Worm (Caenorhabditis elegans) whole organism, L2 larva: ENCODE measurements around the gene dos-1.

Experiments used
- C34F6.9 ChIP-seq: fragments of 150-350 bp; optimal IDR thresholded peaks from 2 replicates; lab custom pipeline; 2014; ENCODE audit warnings: missing biosample characterization, missing genetic modification characterization
- F13H6.1 ChIP-seq: sonication (generic microtip); optimal IDR thresholded peaks from 2 replicates; lab custom pipeline; 2016; ENCODE audit warnings: missing genetic modification characterization, missing compliant biosample characterization
- R02D3.7 ChIP-seq: fragments of 150-350 bp; optimal IDR thresholded peaks from 2 replicates; lab custom pipeline; 2014; ENCODE audit warnings: missing biosample characterization, missing genetic modification characterization
- ZK546.5 ChIP-seq: sonication (generic microtip); optimal IDR thresholded peaks from 2 replicates; lab custom pipeline; 2017; ENCODE audit warnings: missing biosample characterization, missing genetic modification characterization
- alr-1 ChIP-seq: fragments of 150-350 bp; optimal IDR thresholded peaks from 2 replicates; lab custom pipeline; 2014; ENCODE audit warnings: missing biosample characterization, missing genetic modification characterization
- ama-1 ChIP-seq: fragments of 150-350 bp; optimal IDR thresholded peaks from 2 replicates; lab custom pipeline; 2018; ENCODE audit warnings: inconsistent platforms
- blmp-1 ChIP-seq: sonication (generic microtip); optimal IDR thresholded peaks from 2 replicates; lab custom pipeline; 2017; ENCODE audit warnings: missing genetic modification characterization, mild to moderate bottlenecking, missing compliant biosample characterization, antibody characterized with exemption, moderate library complexity; ENCODE audit not compliant: insufficient read depth
- ceh-16 ChIP-seq: fragments of 150-350 bp; optimal IDR thresholded peaks from 2 replicates; lab custom pipeline; 2014; ENCODE audit warnings: missing biosample characterization, missing genetic modification characterization
- ceh-82 ChIP-seq: fragments of 150-350 bp; optimal IDR thresholded peaks from 2 replicates; lab custom pipeline; 2014; ENCODE audit warnings: missing biosample characterization, missing genetic modification characterization
- crh-2 ChIP-seq: sonication (generic microtip); optimal IDR thresholded peaks from 2 replicates; lab custom pipeline; 2017; ENCODE audit warnings: missing biosample characterization, missing genetic modification characterization
- dmd-4 ChIP-seq: sonication (generic microtip); optimal IDR thresholded peaks from 2 replicates; lab custom pipeline; 2017; ENCODE audit warnings: missing biosample characterization, missing genetic modification characterization
- elt-1 ChIP-seq: fragments of 150-350 bp; optimal IDR thresholded peaks from 2 replicates; lab custom pipeline; 2014; ENCODE audit warnings: missing biosample characterization, missing genetic modification characterization
- elt-3 ChIP-seq: sonication (generic microtip); optimal IDR thresholded peaks from 2 replicates; lab custom pipeline; 2017; ENCODE audit warnings: missing biosample characterization, missing genetic modification characterization
- fos-1 ChIP-seq: fragments of 150-350 bp; optimal IDR thresholded peaks from 2 replicates; lab custom pipeline; 2014; ENCODE audit warnings: missing biosample characterization, missing genetic modification characterization
- gmeb-1 ChIP-seq: fragments of 150-350 bp; optimal IDR thresholded peaks from 2 replicates; lab custom pipeline; 2014; ENCODE audit warnings: missing biosample characterization, missing genetic modification characterization
- lin-11 ChIP-seq: fragments of 150-350 bp; sonication (generic microtip); optimal IDR thresholded peaks from 2 replicates; lab custom pipeline; 2014; ENCODE audit warnings: missing biosample characterization, missing genetic modification characterization, inconsistent platforms, mixed read lengths
- lin-13 ChIP-seq: fragments of 150-350 bp; optimal IDR thresholded peaks from 2 replicates; lab custom pipeline; 2014; ENCODE audit warnings: missing biosample characterization, missing genetic modification reagents, missing genetic modification characterization
- lsy-2 ChIP-seq, 2 experiments: fragments of 150-350 bp in 1 of 2; sonication (generic microtip) in 1 of 2; optimal IDR thresholded peaks; 2 replicates each; lab custom pipeline; 2014 to 2017; ENCODE audit warnings: missing biosample characterization in 2 of 2, missing genetic modification characterization in 2 of 2
- mab-5 ChIP-seq: fragments of 150-350 bp; optimal IDR thresholded peaks from 2 replicates; lab custom pipeline; 2014; ENCODE audit warnings: missing biosample characterization, missing genetic modification characterization
- mbf-1 ChIP-seq: sonication (generic microtip); optimal IDR thresholded peaks from 2 replicates; lab custom pipeline; 2017; ENCODE audit warnings: missing biosample characterization, missing genetic modification characterization
- mdl-1 ChIP-seq, 2 experiments: fragments of 150-350 bp in 1 of 2; sonication (generic microtip) in 1 of 2; optimal IDR thresholded peaks; 2 replicates each; lab custom pipeline; 2017; ENCODE audit warnings: missing biosample characterization in 2 of 2, missing genetic modification characterization in 2 of 2
- nhr-10 ChIP-seq: sonication (generic microtip); optimal IDR thresholded peaks from 2 replicates; lab custom pipeline; 2017; ENCODE audit warnings: missing biosample characterization, missing genetic modification characterization
- nhr-11 ChIP-seq: fragments of 150-350 bp; optimal IDR thresholded peaks from 2 replicates; lab custom pipeline; 2014; ENCODE audit warnings: missing biosample characterization, missing genetic modification characterization
- nhr-129 ChIP-seq: fragments of 150-350 bp; optimal IDR thresholded peaks from 2 replicates; lab custom pipeline; 2014; ENCODE audit warnings: missing biosample characterization, missing genetic modification characterization
- nhr-21 ChIP-seq: fragments of 150-350 bp; optimal IDR thresholded peaks from 2 replicates; lab custom pipeline; 2014; ENCODE audit warnings: missing biosample characterization, missing genetic modification characterization
- nhr-23 ChIP-seq: fragments of 150-350 bp; optimal IDR thresholded peaks from 2 replicates; lab custom pipeline; 2014; ENCODE audit warnings: missing biosample characterization, missing genetic modification reagents, missing genetic modification characterization
- nhr-237 ChIP-seq: fragments of 150-350 bp; optimal IDR thresholded peaks from 2 replicates; lab custom pipeline; 2014; ENCODE audit warnings: missing biosample characterization, missing genetic modification characterization
- nhr-25 ChIP-seq: fragments of 150-350 bp; sonication (generic microtip); optimal IDR thresholded peaks from 3 replicates; lab custom pipeline; 2014; ENCODE audit warnings: missing biosample characterization, missing genetic modification characterization
- nhr-6 ChIP-seq: fragments of 150-350 bp; optimal IDR thresholded peaks from 2 replicates; lab custom pipeline; 2014; ENCODE audit warnings: missing biosample characterization, missing genetic modification characterization
- nhr-77 ChIP-seq: fragments of 150-350 bp; optimal IDR thresholded peaks from 2 replicates; lab custom pipeline; 2014; ENCODE audit warnings: missing biosample characterization, missing genetic modification characterization
- peb-1 ChIP-seq: fragments of 150-350 bp; optimal IDR thresholded peaks from 2 replicates; lab custom pipeline; 2014; ENCODE audit warnings: missing biosample characterization, missing genetic modification characterization
- sem-4 ChIP-seq: fragments of 150-350 bp; optimal IDR thresholded peaks from 2 replicates; lab custom pipeline; 2014; ENCODE audit warnings: missing biosample characterization, missing genetic modification reagents, missing genetic modification characterization
- skn-1 ChIP-seq: sonication (generic microtip); optimal IDR thresholded peaks from 2 replicates; lab custom pipeline; 2017; ENCODE audit warnings: missing biosample characterization, missing genetic modification characterization
- sma-3 ChIP-seq: sonication (generic microtip); optimal IDR thresholded peaks from 2 replicates; lab custom pipeline; 2016; ENCODE audit warnings: missing genetic modification reagents, missing genetic modification characterization, missing compliant biosample characterization
- sma-9 ChIP-seq, 2 experiments: fragments of 150-350 bp in 1 of 2; sonication (generic microtip) in 1 of 2; optimal IDR thresholded peaks; 2 replicates each; lab custom pipeline; 2014 to 2016; ENCODE audit warnings: missing genetic modification characterization in 2 of 2, mild to moderate bottlenecking in 1 of 2, missing biosample characterization in 1 of 2, missing compliant biosample characterization in 1 of 2, missing genetic modification reagents in 1 of 2, moderate library complexity in 1 of 2
- snpc-4 ChIP-seq: fragments of 150-350 bp; optimal IDR thresholded peaks from 2 replicates; lab custom pipeline; 2014; ENCODE audit warnings: missing biosample characterization, missing genetic modification characterization
- unc-39 ChIP-seq: fragments of 150-350 bp; optimal IDR thresholded peaks from 2 replicates; lab custom pipeline; 2014; ENCODE audit warnings: missing biosample characterization, missing genetic modification characterization
- unc-55 ChIP-seq: fragments of 150-350 bp; sonication (generic microtip); optimal IDR thresholded peaks from 3 replicates; lab custom pipeline; 2014; ENCODE audit warnings: missing biosample characterization, missing genetic modification reagents, missing genetic modification characterization
- unc-62 ChIP-seq: fragments of 150-350 bp; optimal IDR thresholded peaks from 2 replicates; lab custom pipeline; 2014; ENCODE audit warnings: missing biosample characterization, missing genetic modification reagents, missing genetic modification characterization
- ztf-1 ChIP-seq: fragments of 200-800 bp; sonication (Bioruptor generic); conservative IDR thresholded peaks from 2 replicates; pipeline ENCODE4 v1.3.6; 2022; ENCODE audit warnings: missing genetic modification characterization, missing compliant biosample characterization
- ztf-11 ChIP-seq: sonication (generic microtip); optimal IDR thresholded peaks from 2 replicates; lab custom pipeline; 2017; ENCODE audit warnings: missing biosample characterization, missing genetic modification characterization
- ztf-4 ChIP-seq: fragments of 150-350 bp; optimal IDR thresholded peaks from 2 replicates; lab custom pipeline; 2014; ENCODE audit warnings: missing biosample characterization, missing genetic modification characterization

dos-1 gene

DNA sequence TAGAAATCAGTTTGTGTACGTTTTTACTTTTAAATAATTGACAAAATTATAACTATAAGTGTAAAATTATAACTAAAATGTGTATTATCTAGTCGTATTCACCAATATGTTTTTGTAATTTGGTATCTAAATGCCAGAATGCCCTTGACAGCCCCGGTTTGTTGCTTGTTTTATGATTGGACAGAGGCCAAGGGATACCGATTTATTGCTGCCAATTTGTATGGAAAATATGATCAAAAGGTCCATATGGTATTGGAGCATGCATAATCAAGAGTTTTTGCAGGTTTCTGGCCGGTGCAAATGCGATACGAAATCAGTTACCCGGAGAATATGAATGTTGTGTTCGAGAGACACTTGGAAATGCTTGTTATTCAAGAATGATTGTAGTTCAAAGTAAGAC is 12.0 kb downstream of the dos-1 start:
- TF ChIP-seq unc-62 (no peak), F13H6.1 (tag; lab: Kevin White, UChicago) (no peak), nhr-21 (tag; lab: Kevin White, UChicago) (no peak), R02D3.7 (no peak), unc-39 (tag; lab: Kevin White, UChicago) (no peak), mbf-1 (tag; lab: Kevin White, UChicago) (no peak), nhr-6 (tag; lab: Kevin White, UChicago) (no peak), blmp-1 (tag; lab: Kevin White, UChicago) (no peak), ama-1 (lab: Kevin White, UChicago) (no peak), elt-3 (tag; lab: Kevin White, UChicago) (no peak), unc-55 (GFP tag; lab: Kevin White, UChicago) (no peak), lin-11 (tag; lab: Kevin White, UChicago) (no peak), ceh-16 (tag; lab: Kevin White, UChicago) (no peak), ztf-11 (no peak), crh-2 (tag; lab: Kevin White, UChicago) (no peak), peb-1 (tag; lab: Kevin White, UChicago) (no peak)

DNA sequence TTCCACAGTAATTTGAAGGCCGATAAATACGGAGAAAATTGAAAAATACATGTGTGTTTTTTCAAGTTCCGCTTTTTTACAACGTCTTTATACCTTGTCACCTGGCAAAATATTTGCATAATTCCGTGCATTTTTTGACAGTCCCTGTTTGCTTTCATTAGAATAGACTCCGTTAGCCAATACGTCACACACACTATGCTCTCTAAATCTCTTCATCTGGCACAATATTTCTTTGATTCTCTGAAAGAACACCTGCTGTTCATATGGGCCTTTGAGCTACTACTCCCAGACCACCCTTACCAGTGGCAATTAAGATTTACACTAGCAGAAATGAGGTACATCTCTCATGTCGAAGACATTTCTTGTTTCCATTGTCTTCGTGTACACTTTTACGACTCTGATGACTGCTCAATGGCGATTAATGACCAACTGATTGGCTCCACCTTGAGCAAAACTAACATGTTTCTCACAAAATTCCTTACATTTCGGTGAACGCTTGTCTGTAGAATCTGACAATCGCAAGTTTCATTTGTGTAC is 14.6 kb downstream of the dos-1 start, which contains the start of gene grl-11:
Gene grl-11 (minus strand): TSS at position 51 of the 537 bp plus-strand sequence.
- TF ChIP-seq mab-5 (no peak), ztf-1 (GFP tag; lab: Robert Waterston, UW) (no peak), blmp-1 (tag; lab: Kevin White, UChicago) (no peak), sem-4 (tag; lab: Kevin White, UChicago) (no peak), ztf-4 (tag; lab: Kevin White, UChicago) (no peak), dmd-4 (tag; lab: Kevin White, UChicago) (no peak), R02D3.7 (no peak), gmeb-1 (no peak), ztf-11 (no peak), lsy-2 (tag; optimal IDR thresholded peaks at IDR 0.05; lab: Kevin White, UChicago) (no peak), alr-1 (tag; lab: Kevin White, UChicago) (no peak), nhr-6 (tag; lab: Kevin White, UChicago) (no peak), unc-55 (GFP tag; lab: Kevin White, UChicago) (no peak), lin-11 (tag; lab: Kevin White, UChicago) (no peak), fos-1 (tag; lab: Kevin White, UChicago) (no peak), nhr-11 (tag; lab: Kevin White, UChicago) (no peak)
- TF ChIP-seq, all 48 proteins: peak for 0

DNA sequence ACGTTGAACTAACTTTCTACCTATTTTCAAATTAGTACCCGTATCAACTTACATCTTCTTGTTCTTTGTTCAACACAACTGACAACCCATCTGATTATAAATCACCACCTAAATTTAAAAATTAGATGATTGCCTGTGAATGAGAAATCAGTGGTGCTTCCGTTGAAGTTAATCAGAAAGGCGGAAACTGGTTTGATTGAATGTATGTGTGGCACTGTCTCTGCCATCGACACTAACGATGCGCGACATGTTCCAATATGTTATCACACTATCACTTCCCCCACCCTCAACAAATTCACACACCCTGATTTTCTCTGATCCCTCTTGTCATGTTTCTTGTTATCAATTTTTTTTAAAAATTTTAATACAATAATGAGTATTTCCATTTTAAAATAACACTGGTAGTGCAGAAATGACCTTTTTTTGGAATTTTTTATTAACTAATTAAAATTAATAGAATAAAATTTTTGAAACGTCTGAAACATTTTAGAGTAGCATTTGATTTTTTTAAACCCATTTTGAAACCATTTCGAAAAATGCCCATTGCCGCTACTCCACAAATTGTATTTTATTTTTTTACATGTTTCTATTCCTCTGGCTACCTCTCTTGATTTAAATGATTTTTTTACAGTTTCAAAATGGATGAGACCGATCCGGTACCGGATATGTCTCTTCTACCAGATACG is 15.3 kb downstream of the dos-1 start, which contains the start of gene ced-11:
Gene ced-11 (plus strand): TSS at position 636 of the 686 bp plus-strand sequence.
- peak; percentile 1 for TF ChIP-seq sma-9 (GFP tag; optimal IDR thresholded peaks at IDR 0.05; lab: Kevin White, UChicago)
- TF ChIP-seq sma-9 (tag; optimal IDR thresholded peaks at IDR 0.05; lab: Kevin White, UChicago) = no peak
- no peak for TF ChIP-seq crh-2 (tag; lab: Kevin White, UChicago)
- TF ChIP-seq sma-3 (GFP tag; lab: Kevin White, UChicago) = peak; percentile 7
- no peak for TF ChIP-seq snpc-4 (tag; lab: Kevin White, UChicago)
- no peak for TF ChIP-seq peb-1 (tag; lab: Kevin White, UChicago)
- no peak for TF ChIP-seq elt-1 (tag; lab: Kevin White, UChicago)

DNA sequence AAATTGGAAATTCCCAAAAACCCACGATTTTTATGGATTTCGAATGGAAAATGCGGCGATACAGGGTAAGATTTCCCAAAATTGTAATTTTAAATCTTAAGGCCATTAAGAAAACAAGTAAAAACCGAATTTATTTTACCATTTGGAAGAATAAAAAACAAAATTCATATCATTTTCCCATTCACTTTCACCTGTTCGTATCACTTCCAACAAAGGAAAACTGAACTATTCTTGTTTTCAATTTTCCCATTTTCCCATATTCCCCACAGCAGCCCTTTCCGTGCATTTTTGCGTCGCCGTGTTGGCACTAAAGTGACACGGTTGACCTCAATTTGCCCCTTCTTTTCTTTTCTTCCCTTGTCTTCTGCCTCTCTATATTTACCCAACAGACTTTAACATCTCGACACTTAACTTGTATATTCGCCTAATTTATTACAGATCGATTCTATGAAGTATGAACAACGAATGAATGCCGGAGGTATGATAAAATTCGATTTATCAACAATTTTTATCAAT is 22.1 kb downstream of the dos-1 start, which contains the start of gene sec-16A.1:
Gene sec-16A.1 (plus strand): TSS at position 51 of the 516 bp plus-strand sequence.
- TF ChIP-seq ZK546.5 (tag; lab: Kevin White, UChicago) (no peak), sma-3 (GFP tag; lab: Kevin White, UChicago) (peak; percentile 55), lin-13 (GFP tag; lab: Kevin White, UChicago) (no peak), ceh-82 (tag; lab: Kevin White, UChicago) (no peak), blmp-1 (tag; lab: Kevin White, UChicago) (peak; percentile 83), crh-2 (tag; lab: Kevin White, UChicago) (peak; percentile 23), unc-39 (tag; lab: Kevin White, UChicago) (no peak), C34F6.9 (peak; percentile 9), sma-9 (GFP tag; optimal IDR thresholded peaks at IDR 0.05; lab: Kevin White, UChicago) (peak; percentile 32), sma-9 (tag; optimal IDR thresholded peaks at IDR 0.05; lab: Kevin White, UChicago) (no peak), F13H6.1 (tag; lab: Kevin White, UChicago) (no peak), nhr-23 (tag; lab: Kevin White, UChicago) (no peak), nhr-77 (tag; lab: Kevin White, UChicago) (no peak), R02D3.7 (no peak), gmeb-1 (peak; percentile 42), dmd-4 (tag; lab: Kevin White, UChicago) (no peak), nhr-129 (tag; lab: Kevin White, UChicago) (peak; percentile 27), fos-1 (tag; lab: Kevin White, UChicago) (no peak), lin-11 (tag; lab: Kevin White, UChicago) (no peak), skn-1 (tag; lab: Kevin White, UChicago) (no peak), ztf-11 (no peak), nhr-10 (tag; lab: Kevin White, UChicago) (no peak), nhr-237 (tag; lab: Kevin White, UChicago) (no peak), mdl-1 (tag; optimal IDR thresholded peaks at IDR 0.05; lab: Kevin White, UChicago) (no peak), nhr-25 (no peak), lsy-2 (tag; optimal IDR thresholded peaks at IDR 0.05; lab: Kevin White, UChicago) (peak in 1 of 2 experiments; percentile 49), unc-55 (GFP tag; lab: Kevin White, UChicago) (no peak)
